Worm (Caenorhabditis elegans) whole organism, midembryonic: ENCODE measurements around the gene C50B6.1.

Experiments used
- flt-1 ChIP-seq: fragments of 200-800 bp; sonication (Bioruptor generic); IDR thresholded peaks from 2 replicates; pipeline ENCODE4 v1.3.6; 2022; ENCODE audit warnings: missing genetic modification characterization, missing compliant biosample characterization
- klf-2 ChIP-seq: fragments of 200-800 bp; sonication (Bioruptor generic); conservative IDR thresholded peaks from 2 replicates; pipeline ENCODE4 v1.3.6; 2022; ENCODE audit warnings: missing genetic modification reagents, missing genetic modification characterization, missing compliant biosample characterization

- TF ChIP-seq klf-2 (GFP tag; lab: Robert Waterston, UW) (no peak), flt-1 (no peak)
Observed at ce11 chrV:13268032-13268431, 40.7 kb upstream of the C50B6.1 start.
